Worm (Caenorhabditis elegans) whole organism, young adult: Measurements from ENCODE around the gene ztf-30.

ENCODE experiments used
- B0035.1 ChIP-seq: sonication (generic microtip); optimal IDR thresholded peaks from 2 replicates; lab custom pipeline; 2016; ENCODE audit warnings: missing genetic modification characterization, mild to moderate bottlenecking, missing compliant biosample characterization, missing genotype, missing genetic modification reagents
- C17E4.6 ChIP-seq: fragments of 200-800 bp; sonication (Bioruptor generic); IDR thresholded peaks from 2 replicates; pipeline ENCODE4 v1.3.6; 2022; ENCODE audit warnings: missing genetic modification reagents, missing genetic modification characterization, missing compliant biosample characterization
- F33H1.4 ChIP-seq: fragments of 200-800 bp; sonication (Bioruptor generic); IDR thresholded peaks from 2 replicates; pipeline ENCODE4 v1.3.6; 2022; ENCODE audit warnings: missing genetic modification reagents, missing genetic modification characterization, missing compliant biosample characterization
- F37B4.10 ChIP-seq: fragments of 200-800 bp; sonication (Bioruptor generic); IDR thresholded peaks from 2 replicates; pipeline ENCODE4 v1.3.6; 2022; ENCODE audit warnings: missing genetic modification characterization, missing compliant biosample characterization
- F49E8.2 ChIP-seq: sonication (generic microtip); optimal IDR thresholded peaks from 3 replicates; lab custom pipeline; 2017; ENCODE audit warnings: missing genetic modification characterization, mild to moderate bottlenecking, missing compliant biosample characterization, antibody characterized with exemption, moderate library complexity; ENCODE audit not compliant: insufficient read depth
- F52B5.7 ChIP-seq: sonication (generic microtip); optimal IDR thresholded peaks from 2 replicates; lab custom pipeline; 2016; ENCODE audit warnings: mild to moderate bottlenecking, missing genetic modification characterization, missing compliant biosample characterization
- T26A5.8 ChIP-seq: sonication (generic microtip); optimal IDR thresholded peaks from 2 replicates; lab custom pipeline; 2016; ENCODE audit warnings: missing genetic modification characterization, missing compliant biosample characterization
- Y53F4B.3 ChIP-seq: fragments of 200-800 bp; sonication (Bioruptor generic); IDR thresholded peaks from 2 replicates; pipeline ENCODE4 v1.3.6; 2022; ENCODE audit warnings: missing genetic modification reagents, missing genetic modification characterization, missing compliant biosample characterization
- Y95B8A.8 ChIP-seq: fragments of 200-800 bp; sonication (Bioruptor generic); IDR thresholded peaks from 2 replicates; pipeline ENCODE4 v1.3.6; 2022; ENCODE audit warnings: missing genetic modification reagents, missing genetic modification characterization, missing compliant biosample characterization
- athp-1 ChIP-seq: sonication (generic microtip); optimal IDR thresholded peaks from 2 replicates; lab custom pipeline; 2017; ENCODE audit warnings: mild to moderate bottlenecking, missing genetic modification characterization, missing compliant biosample characterization
- attf-3 ChIP-seq: fragments of 200-800 bp; sonication (Bioruptor generic); conservative IDR thresholded peaks from 2 replicates; pipeline ENCODE4 v1.3.6; 2022; ENCODE audit warnings: missing genetic modification reagents, missing genetic modification characterization, missing compliant biosample characterization
- attf-5 ChIP-seq: fragments of 200-800 bp; sonication (Bioruptor generic); optimal IDR thresholded peaks from 2 replicates; lab custom pipeline; 2018; ENCODE audit warnings: mild to moderate bottlenecking, missing genetic modification characterization, missing compliant biosample characterization
- bed-2 ChIP-seq: fragments of 200-800 bp; sonication (Bioruptor generic); IDR thresholded peaks from 2 replicates; pipeline ENCODE4 v1.3.6; 2022; ENCODE audit warnings: missing genetic modification reagents, missing genetic modification characterization, missing compliant biosample characterization
- cebp-2 ChIP-seq: fragments of 200-800 bp; sonication (Bioruptor generic); IDR thresholded peaks from 2 replicates; pipeline ENCODE4 v1.3.6; 2022; ENCODE audit warnings: missing genetic modification characterization, missing compliant biosample characterization
- ceh-58 ChIP-seq: fragments of 200-800 bp; sonication (Bioruptor generic); IDR thresholded peaks from 2 replicates; pipeline ENCODE4 v1.3.6; 2022; ENCODE audit warnings: missing genetic modification characterization, missing compliant biosample characterization
- ceh-79 ChIP-seq: sonication (generic microtip); optimal IDR thresholded peaks from 2 replicates; lab custom pipeline; 2017; ENCODE audit warnings: mild to moderate bottlenecking, missing genetic modification characterization, missing compliant biosample characterization
- ceh-91 ChIP-seq: fragments of 200-800 bp; sonication (Bioruptor generic); IDR thresholded peaks from 2 replicates; pipeline ENCODE4 v1.3.6; 2022; ENCODE audit warnings: missing genetic modification reagents, missing genetic modification characterization, missing compliant biosample characterization
- die-1 ChIP-seq: sonication (generic microtip); optimal IDR thresholded peaks from 2 replicates; lab custom pipeline; 2016; ENCODE audit warnings: missing genotype, mild to moderate bottlenecking, missing genetic modification characterization, missing compliant biosample characterization
- dox-1 ChIP-seq: fragments of 200-800 bp; sonication (Bioruptor generic); IDR thresholded peaks from 2 replicates; pipeline ENCODE4 v1.3.6; 2022; ENCODE audit warnings: missing genetic modification reagents, missing genetic modification characterization, missing compliant biosample characterization
- dpl-1 ChIP-seq: fragments of 150-350 bp; optimal IDR thresholded peaks from 2 replicates; lab custom pipeline; 2014; ENCODE audit warnings: missing biosample characterization, missing genetic modification reagents, missing genetic modification characterization
- efl-1 ChIP-seq: fragments of 150-350 bp; optimal IDR thresholded peaks from 2 replicates; lab custom pipeline; 2014; ENCODE audit warnings: missing biosample characterization, missing genetic modification reagents, missing genetic modification characterization
- egl-18 ChIP-seq: fragments of 200-800 bp; sonication (Bioruptor generic); IDR thresholded peaks from 2 replicates; pipeline ENCODE4 v1.3.6; 2022; ENCODE audit warnings: missing genetic modification reagents, missing genetic modification characterization, missing compliant biosample characterization
- egl-44 ChIP-seq: fragments of 200-800 bp; sonication (Bioruptor generic); IDR thresholded peaks from 2 replicates; pipeline ENCODE4 v1.3.6; 2022; ENCODE audit warnings: missing genetic modification reagents, missing genetic modification characterization, missing compliant biosample characterization
- fkh-3 ChIP-seq: sonication (generic microtip); optimal IDR thresholded peaks from 2 replicates; lab custom pipeline; 2016; ENCODE audit warnings: mild to moderate bottlenecking, missing genetic modification characterization, missing compliant biosample characterization
- gei-17 ChIP-seq: fragments of 200-800 bp; sonication (Bioruptor generic); optimal IDR thresholded peaks from 2 replicates; lab custom pipeline; 2018; ENCODE audit warnings: mild to moderate bottlenecking, missing genetic modification characterization, missing compliant biosample characterization
- hmg-1.2 ChIP-seq: fragments of 200-800 bp; sonication (Bioruptor generic); IDR thresholded peaks from 2 replicates; pipeline ENCODE4 v1.3.6; 2022; ENCODE audit warnings: missing genetic modification reagents, missing genetic modification characterization, missing compliant biosample characterization
- hsf-1 ChIP-seq: fragments of 200-800 bp; sonication (Bioruptor generic); IDR thresholded peaks from 2 replicates; pipeline ENCODE4 v1.3.6; 2022; ENCODE audit warnings: missing genetic modification reagents, missing genetic modification characterization, missing compliant biosample characterization
- lin-35 ChIP-seq, 3 experiments: fragments of 150-350 bp in 2 of 3; sonication (generic microtip) in 1 of 3; optimal IDR thresholded peaks; 2 replicates each; lab custom pipeline; 2014 to 2018; ENCODE audit warnings: missing biosample characterization in 3 of 3, missing genetic modification characterization in 3 of 3, missing genetic modification reagents in 3 of 3
- lin-54 ChIP-seq: fragments of 200-800 bp; sonication (Bioruptor generic); optimal IDR thresholded peaks from 2 replicates; lab custom pipeline; 2018; ENCODE audit warnings: mild to moderate bottlenecking, missing genetic modification characterization, missing compliant biosample characterization
- lsl-1 ChIP-seq: fragments of 200-800 bp; sonication (Bioruptor generic); optimal IDR thresholded peaks from 2 replicates; lab custom pipeline; 2018; ENCODE audit warnings: mild to moderate bottlenecking, missing genetic modification characterization, moderate library complexity, missing compliant biosample characterization
- madf-3 ChIP-seq: fragments of 200-800 bp; sonication (Bioruptor generic); IDR thresholded peaks from 2 replicates; pipeline ENCODE4 v1.3.6; 2022; ENCODE audit warnings: missing genetic modification reagents, missing genetic modification characterization, missing compliant biosample characterization
- mes-4 ChIP-seq: sonication (generic microtip); optimal IDR thresholded peaks from 2 replicates; lab custom pipeline; 2016; ENCODE audit warnings: missing genotype, missing genetic modification characterization, missing compliant biosample characterization
- nfyb-1 ChIP-seq: fragments of 200-800 bp; sonication (Bioruptor generic); IDR thresholded peaks from 2 replicates; pipeline ENCODE4 v1.3.6; 2022; ENCODE audit warnings: missing genetic modification reagents, missing genetic modification characterization, missing compliant biosample characterization
- nhr-179 ChIP-seq: sonication (generic microtip); optimal IDR thresholded peaks from 2 replicates; lab custom pipeline; 2016; ENCODE audit warnings: mild to moderate bottlenecking, missing genetic modification characterization, missing compliant biosample characterization
- nhr-80 ChIP-seq: sonication (generic microtip); optimal IDR thresholded peaks from 2 replicates; lab custom pipeline; 2016; ENCODE audit warnings: missing genetic modification characterization, missing compliant biosample characterization
- pha-4 ChIP-seq: fragments of 150-350 bp; sonication (generic microtip); optimal IDR thresholded peaks from 2 replicates; lab custom pipeline; 2014; ENCODE audit warnings: missing biosample characterization, missing genetic modification reagents, missing genetic modification characterization
- somi-1 ChIP-seq: fragments of 200-800 bp; sonication (Bioruptor generic); optimal IDR thresholded peaks from 2 replicates; lab custom pipeline; 2018; ENCODE audit warnings: mild to moderate bottlenecking, missing genetic modification characterization, missing compliant biosample characterization
- sptf-2 ChIP-seq: fragments of 200-800 bp; sonication (Bioruptor generic); optimal IDR thresholded peaks from 2 replicates; lab custom pipeline; 2018; ENCODE audit warnings: mild to moderate bottlenecking, missing genetic modification characterization, missing compliant biosample characterization
- unc-62 ChIP-seq: fragments of 150-350 bp; optimal IDR thresholded peaks from 2 replicates; lab custom pipeline; 2014; ENCODE audit warnings: missing biosample characterization, missing genetic modification reagents, missing genetic modification characterization
- ztf-28 ChIP-seq: fragments of 200-800 bp; sonication (Bioruptor generic); IDR thresholded peaks from 2 replicates; pipeline ENCODE4 v1.3.6; 2022; ENCODE audit warnings: missing genetic modification reagents, missing genetic modification characterization, missing compliant biosample characterization

ztf-30 gene

DNA sequence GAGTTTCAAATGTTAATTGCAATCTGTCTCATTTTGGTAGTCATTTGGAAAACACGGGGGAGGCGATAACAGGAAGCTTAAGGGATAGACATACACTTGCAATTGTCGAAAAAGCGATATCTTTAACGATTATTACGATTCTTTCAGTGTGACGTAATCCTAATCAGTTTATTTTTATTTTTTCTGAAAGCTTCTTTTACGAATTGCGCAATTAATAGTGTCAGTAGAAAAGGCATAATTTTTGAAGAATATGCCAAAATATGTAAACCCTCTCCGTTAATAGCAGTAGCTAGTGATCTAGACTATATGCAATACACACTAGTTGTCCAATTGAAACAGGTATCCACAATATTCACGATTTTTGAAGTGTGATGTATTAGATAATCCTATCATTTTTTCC is 37.3 kb downstream of the ztf-30 start (continued):
- TF ChIP-seq lin-35 (GFP tag; optimal IDR thresholded peaks at IDR 0.05; lab: Kevin White, UChicago) (no peak), F37B4.10 (GFP tag; lab: Robert Waterston, UW) (no peak), gei-17 (GFP tag; lab: Kevin White, UChicago) (no peak), ceh-79 (tag; lab: Kevin White, UChicago) (no peak)
- TF ChIP-seq, all 124 proteins: peak for 0

DNA sequence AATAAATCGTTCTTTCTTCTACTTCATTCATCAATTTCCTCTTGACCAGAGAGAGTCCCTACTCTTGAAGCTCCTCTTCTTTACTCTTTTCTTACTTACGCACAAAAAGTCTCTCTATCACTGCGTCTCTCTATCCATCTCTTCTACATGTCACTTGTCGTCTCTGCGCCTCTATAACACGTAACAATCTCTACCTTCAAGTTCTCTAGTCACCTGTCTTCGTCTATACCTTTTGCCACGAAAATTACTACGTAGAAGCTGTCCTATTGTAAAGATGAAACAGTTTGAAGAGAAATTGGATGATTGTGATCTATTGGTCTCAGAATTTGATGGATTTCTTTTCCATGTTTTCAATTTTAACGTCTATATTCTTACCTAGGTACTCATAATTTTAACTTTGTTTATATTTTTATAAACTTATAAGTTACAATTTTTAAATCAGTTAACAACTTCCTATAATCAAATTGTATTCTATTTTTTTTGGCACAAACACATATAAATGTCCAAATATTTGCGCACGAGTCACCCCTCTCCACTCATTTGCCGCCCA is 40.8 kb downstream of the ztf-30 start, which contains the start of gene C02D5.2:
C02D5.2 (plus strand) TSS at position 500 of the 550 bp plus-strand sequence.
- no peak for TF ChIP-seq T26A5.8
- TF ChIP-seq nhr-80, result peak; percentile 1
- TF ChIP-seq B0035.1 (tag; lab: Kevin White, UChicago), result no peak
- no peak for TF ChIP-seq nfyb-1 (GFP tag; lab: Robert Waterston, UW)
- TF ChIP-seq attf-5, result no peak
- TF ChIP-seq egl-44 (GFP tag; lab: Robert Waterston, UW), result no peak
- peak; percentile 78; the same call in 1 of the 2 replicates for TF ChIP-seq hmg-1.2 (GFP tag; lab: Robert Waterston, UW)

DNA sequence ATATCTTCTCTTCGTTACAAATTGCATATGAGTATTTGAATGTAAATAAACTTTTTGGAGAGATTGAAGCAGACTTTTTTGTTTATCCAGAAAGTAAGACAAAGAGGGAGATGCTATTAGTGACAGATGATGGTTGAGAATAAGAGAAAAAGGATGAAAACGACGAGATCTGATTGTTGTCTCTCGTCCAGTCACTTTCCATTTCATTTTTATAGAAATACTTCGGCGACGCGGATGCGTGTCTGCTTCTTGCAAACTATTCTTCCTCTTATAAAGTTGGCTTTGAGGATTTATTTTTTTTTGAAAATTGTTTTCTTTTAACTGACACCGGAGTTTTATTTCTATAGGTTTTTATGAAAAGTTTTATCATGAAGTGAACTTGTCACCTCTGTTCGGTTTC is 42.0 kb downstream of the ztf-30 start:
- no peak for TF ChIP-seq Y95B8A.8 (GFP tag; lab: Robert Waterston, UW)
- TF ChIP-seq lin-35 (GFP tag; optimal IDR thresholded peaks at IDR 0.05; lab: Kevin White, UChicago), result no peak
- no peak for TF ChIP-seq lsl-1 (GFP tag; lab: Kevin White, UChicago)

DNA sequence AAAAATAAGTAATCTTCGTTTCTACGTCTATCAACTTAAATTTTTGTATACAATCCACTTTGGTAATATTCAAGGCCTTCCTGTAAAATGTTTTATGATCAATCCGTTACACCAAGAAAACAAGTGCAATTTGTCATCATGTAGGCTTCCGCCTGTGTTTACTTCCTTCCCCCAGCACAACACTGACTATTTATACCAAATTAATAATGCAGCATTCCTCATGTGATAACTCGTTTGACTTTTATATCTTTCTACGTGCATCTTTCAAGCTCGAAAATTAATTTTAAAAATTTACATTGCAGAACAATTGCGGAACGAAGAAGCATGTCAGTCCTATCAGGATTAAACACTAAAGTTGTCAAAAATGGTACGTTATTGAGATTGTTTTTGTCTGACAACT is 43.2 kb downstream of the ztf-30 start, which contains the start of gene gsto-2:
gsto-2 (plus strand) TSS at position 301 of the 400 bp plus-strand sequence.
- no peak for TF ChIP-seq efl-1 (GFP tag; lab: Kevin White, UChicago)
- no peak for TF ChIP-seq hsf-1 (GFP tag; lab: Robert Waterston, UW)
- no peak for TF ChIP-seq cebp-2 (GFP tag; lab: Robert Waterston, UW)
- TF ChIP-seq dpl-1 (GFP tag; lab: Kevin White, UChicago), result no peak
- TF ChIP-seq Y53F4B.3 (GFP tag; lab: Robert Waterston, UW), result no peak
- no peak for TF ChIP-seq attf-3 (GFP tag; lab: Robert Waterston, UW)
- TF ChIP-seq nfyb-1 (GFP tag; lab: Robert Waterston, UW), result no peak
- no peak for TF ChIP-seq mes-4 (tag; lab: Kevin White, UChicago)
- no peak for TF ChIP-seq ceh-79 (tag; lab: Kevin White, UChicago)
- no peak for TF ChIP-seq athp-1 (tag; lab: Kevin White, UChicago)
- TF ChIP-seq F52B5.7 (tag; lab: Kevin White, UChicago), result no peak
- TF ChIP-seq sptf-2 (GFP tag; lab: Kevin White, UChicago), result no peak
- TF ChIP-seq Y95B8A.8 (GFP tag; lab: Robert Waterston, UW), result no peak
- no peak for TF ChIP-seq egl-18
- TF ChIP-seq, all 124 proteins: peak for 0

- TF ChIP-seq fkh-3 (tag; lab: Kevin White, UChicago) (no peak), efl-1 (GFP tag; lab: Kevin White, UChicago) (peak; percentile 28), nhr-80 (peak; percentile 9), unc-62 (no peak)
Measured at ce11 chrIII:8552125-8552524, 45.5 kb downstream of the ztf-30 start, which contains the start of gene C02D5.4. C02D5.4 (plus strand) TSS chrIII:8552165.

DNA sequence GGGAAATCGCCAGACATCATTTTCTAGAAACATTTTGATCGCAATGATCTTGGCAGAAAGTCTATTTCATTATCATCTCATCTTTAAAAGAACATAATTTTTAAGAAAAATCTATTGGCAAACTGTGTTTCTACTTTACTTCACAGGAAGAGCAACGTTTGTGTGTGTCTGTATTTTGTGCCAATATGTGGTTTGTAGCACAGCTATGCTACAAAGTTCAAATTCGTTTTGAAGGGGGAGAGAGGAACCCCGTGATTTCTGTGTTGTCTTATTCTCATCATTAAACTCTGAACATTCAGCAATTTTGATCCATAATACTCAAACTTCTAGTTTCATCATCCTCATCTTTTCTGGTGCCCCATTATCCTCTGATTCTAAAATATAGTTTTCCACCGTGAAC is 46.0 kb downstream of the ztf-30 start:
- no peak for TF ChIP-seq lin-54 (GFP tag; lab: Kevin White, UChicago)
- no peak for TF ChIP-seq pha-4 (tag; lab: Kevin White, UChicago)
- no peak for TF ChIP-seq hsf-1 (GFP tag; lab: Robert Waterston, UW)
- TF ChIP-seq madf-3 (GFP tag; lab: Robert Waterston, UW), result no peak
- TF ChIP-seq ceh-91, result no peak
- no peak for TF ChIP-seq nhr-179 (tag; lab: Kevin White, UChicago)
- TF ChIP-seq die-1 (tag; lab: Kevin White, UChicago), result no peak
- TF ChIP-seq ceh-58, result no peak
- no peak for TF ChIP-seq C17E4.6 (GFP tag; lab: Robert Waterston, UW)
- no peak for TF ChIP-seq dox-1 (GFP tag; lab: Robert Waterston, UW)
- TF ChIP-seq F49E8.2 (tag; lab: Kevin White, UChicago), result no peak
- no peak for TF ChIP-seq somi-1
- TF ChIP-seq bed-2 (GFP tag; lab: Robert Waterston, UW), result no peak
- TF ChIP-seq dpl-1 (GFP tag; lab: Kevin White, UChicago), result no peak
- TF ChIP-seq ztf-28 (GFP tag; lab: Robert Waterston, UW), result no peak
- no peak for TF ChIP-seq F33H1.4
- no peak for TF ChIP-seq lin-35 (GFP tag; optimal IDR thresholded peaks at IDR 0.05; lab: Kevin White, UChicago)
- no peak for TF ChIP-seq attf-3 (GFP tag; lab: Robert Waterston, UW)
